Fruit fly (Drosophila melanogaster) whole organism, embryonic: ENCODE results near the gene cac.

ENCODE experiments used
- Atf3 ChIP-seq: fragments of 200-800 bp; sonication (Bioruptor generic); optimal IDR thresholded peaks from 3 replicates; lab custom pipeline; 2016; ENCODE audit warnings: missing biosample characterization, missing genetic modification characterization
- CG10565 ChIP-seq: fragments of 200-800 bp; sonication (Bioruptor generic); optimal IDR thresholded peaks from 3 replicates; lab custom pipeline; 2016; ENCODE audit warnings: missing biosample characterization, mild to moderate bottlenecking, missing genetic modification characterization
- CG11456 ChIP-seq: fragments of 200-800 bp; sonication (Bioruptor generic); IDR thresholded peaks from 3 replicates; pipeline ENCODE4 v1.3.6; 2022; ENCODE audit warnings: missing biosample characterization, missing genetic modification characterization
- CG1233 ChIP-seq: fragments of 200-800 bp; sonication (Bioruptor generic); optimal IDR thresholded peaks from 4 replicates; lab custom pipeline; 2018; ENCODE audit warnings: missing biosample characterization, mild to moderate bottlenecking, missing genetic modification characterization
- CG14014 ChIP-seq: fragments of 200-800 bp; sonication (Bioruptor generic); IDR thresholded peaks from 2 replicates; pipeline ENCODE4 v1.3.6; 2022; ENCODE audit warnings: missing biosample characterization, missing genetic modification characterization
- CG14860 ChIP-seq: fragments of 200-800 bp; sonication (Bioruptor generic); IDR thresholded peaks from 3 replicates; pipeline ENCODE4 v1.3.6; 2022; ENCODE audit warnings: missing biosample characterization, missing genetic modification characterization; ENCODE audit not compliant: partially characterized antibody
- CG1647 ChIP-seq: fragments of 200-800 bp; sonication (Bioruptor generic); optimal IDR thresholded peaks from 3 replicates; lab custom pipeline; 2016; ENCODE audit warnings: missing biosample characterization, missing genetic modification characterization
- CG18011 ChIP-seq: fragments of 200-800 bp; sonication (Bioruptor generic); optimal IDR thresholded peaks from 2 replicates; lab custom pipeline; 2017; ENCODE audit warnings: missing biosample characterization, missing genetic modification characterization, mild to moderate bottlenecking, moderate library complexity, missing genotype
- CG18619 ChIP-seq: fragments of 200-800 bp; sonication (Bioruptor generic); optimal IDR thresholded peaks from 3 replicates; lab custom pipeline; 2017; ENCODE audit warnings: missing biosample characterization, mild to moderate bottlenecking, missing genetic modification characterization
- CG2116 ChIP-seq: fragments of 200-800 bp; sonication (Bioruptor generic); optimal IDR thresholded peaks from 3 replicates; lab custom pipeline; 2018; ENCODE audit warnings: missing biosample characterization, mild to moderate bottlenecking, missing genetic modification characterization
- CG30020 ChIP-seq: fragments of 200-800 bp; optimal IDR thresholded peaks from 2 replicates; lab custom pipeline; 2019; ENCODE audit warnings: missing biosample characterization, mild to moderate bottlenecking, missing genetic modification characterization, moderate library complexity
- CG34224 ChIP-seq: fragments of 200-800 bp; sonication (Bioruptor generic); IDR thresholded peaks from 3 replicates; pipeline ENCODE4 v1.3.6; 2022; ENCODE audit warnings: missing biosample characterization, missing genetic modification characterization; ENCODE audit not compliant: partially characterized antibody
- CG3847 ChIP-seq: fragments of 200-800 bp; sonication (Bioruptor generic); IDR thresholded peaks from 2 replicates; pipeline ENCODE4 v1.3.6; 2022; ENCODE audit warnings: missing biosample characterization, missing genetic modification characterization
- CG3995 ChIP-seq: fragments of 200-800 bp; sonication (Bioruptor generic); optimal IDR thresholded peaks from 3 replicates; lab custom pipeline; 2016; ENCODE audit warnings: missing biosample characterization, missing genetic modification characterization
- CG4424 ChIP-seq: fragments of 200-800 bp; sonication (Bioruptor generic); optimal IDR thresholded peaks from 3 replicates; lab custom pipeline; 2016; ENCODE audit warnings: missing biosample characterization, missing genetic modification characterization
- CG6175 ChIP-seq: fragments of 200-800 bp; sonication (Bioruptor generic); IDR thresholded peaks from 3 replicates; pipeline ENCODE4 v1.3.6; 2022; ENCODE audit warnings: missing biosample characterization, missing genetic modification characterization
- CG7372 ChIP-seq: fragments of 200-800 bp; sonication (Bioruptor generic); IDR thresholded peaks from 2 replicates; pipeline ENCODE4 v1.3.6; 2022; ENCODE audit warnings: missing biosample characterization, missing genetic modification characterization
- CG7987 ChIP-seq: fragments of 200-800 bp; sonication (Bioruptor generic); optimal IDR thresholded peaks from 2 replicates; lab custom pipeline; 2018; ENCODE audit warnings: missing biosample characterization, mild to moderate bottlenecking, missing genetic modification characterization, moderate library complexity
- CG8359 ChIP-seq: fragments of 200-800 bp; sonication (Bioruptor generic); optimal IDR thresholded peaks from 2 replicates; lab custom pipeline; 2017; ENCODE audit warnings: missing biosample characterization, mild to moderate bottlenecking, missing genetic modification characterization, borderline replicate concordance
- CkIIα-i1 ChIP-seq: fragments of 200-800 bp; sonication (Bioruptor generic); IDR thresholded peaks from 2 replicates; pipeline ENCODE4 v1.3.6; 2022; ENCODE audit warnings: missing biosample characterization, missing genetic modification characterization
- CrebB ChIP-seq: fragments of 200-800 bp; sonication (Bioruptor generic); optimal IDR thresholded peaks from 3 replicates; lab custom pipeline; 2018; ENCODE audit warnings: missing biosample characterization, mild to moderate bottlenecking, missing genetic modification characterization
- Ets65A ChIP-seq: fragments of 200-800 bp; sonication (Bioruptor generic); peaks from one replicate; lab custom pipeline; 2016; ENCODE audit warnings: missing biosample characterization, missing genetic modification characterization
- Fer3 ChIP-seq: fragments of 200-800 bp; sonication (Bioruptor generic); optimal IDR thresholded peaks from 2 replicates; lab custom pipeline; 2018; ENCODE audit warnings: missing biosample characterization, mild to moderate bottlenecking, missing genetic modification characterization, moderate library complexity
- GATAe ChIP-seq: fragments of 200-800 bp; sonication (Bioruptor generic); conservative IDR thresholded peaks from 2 replicates; pipeline ENCODE4 v1.3.6; 2022; ENCODE audit warnings: missing biosample characterization, missing genetic modification characterization
- HLH4C ChIP-seq: fragments of 200-800 bp; sonication (Bioruptor generic); IDR thresholded peaks from 3 replicates; pipeline ENCODE4 v1.3.6; 2022; ENCODE audit warnings: missing biosample characterization, missing genetic modification characterization; ENCODE audit not compliant: partially characterized antibody
- Hey ChIP-seq: fragments of 200-800 bp; sonication (Bioruptor generic); optimal IDR thresholded peaks from 3 replicates; lab custom pipeline; 2018; ENCODE audit warnings: missing biosample characterization, mild to moderate bottlenecking, missing genetic modification characterization
- HmgD ChIP-seq: fragments of 200-800 bp; sonication (Bioruptor generic); optimal IDR thresholded peaks from 3 replicates; lab custom pipeline; 2016; ENCODE audit warnings: missing biosample characterization, missing genetic modification characterization
- Hsf ChIP-seq: fragments of 200-800 bp; sonication (Bioruptor generic); optimal IDR thresholded peaks from 3 replicates; lab custom pipeline; 2016; ENCODE audit warnings: missing biosample characterization, missing genetic modification characterization
- Kr ChIP-seq: fragments of 200-800 bp; sonication (Bioruptor generic); optimal IDR thresholded peaks from 2 replicates; lab custom pipeline; 2017; ENCODE audit warnings: missing biosample characterization, mild to moderate bottlenecking, missing genetic modification characterization
- NC2α ChIP-seq: fragments of 200-800 bp; sonication (Bioruptor generic); optimal IDR thresholded peaks from 2 replicates; lab custom pipeline; 2016; ENCODE audit warnings: missing biosample characterization, missing genetic modification characterization
- NFAT ChIP-seq: fragments of 200-800 bp; sonication (Bioruptor generic); IDR thresholded peaks from 2 replicates; pipeline ENCODE4 v1.3.6; 2022; ENCODE audit warnings: missing biosample characterization, missing genetic modification characterization
- Rx ChIP-seq: fragments of 200-800 bp; sonication (Bioruptor generic); IDR thresholded peaks from 2 replicates; pipeline ENCODE4 v1.3.6; 2022; ENCODE audit warnings: missing biosample characterization, missing genetic modification characterization
- Sox100B ChIP-seq: fragments of 200-800 bp; sonication (Bioruptor generic); optimal IDR thresholded peaks from 3 replicates; lab custom pipeline; 2018; ENCODE audit warnings: missing biosample characterization, mild to moderate bottlenecking, missing genetic modification characterization
- cad ChIP-seq: fragments of >200 bp; optimal IDR thresholded peaks from 2 replicates; lab custom pipeline; 2017; ENCODE audit warnings: missing biosample characterization, missing genetic modification characterization
- cas ChIP-seq: fragments of 200-800 bp; sonication (Bioruptor generic); IDR thresholded peaks from 2 replicates; pipeline ENCODE4 v1.3.6; 2022; ENCODE audit warnings: missing biosample characterization, missing genetic modification characterization
- crol ChIP-seq: fragments of 200-800 bp; sonication (Bioruptor generic); IDR thresholded peaks from 2 replicates; pipeline ENCODE4 v1.3.6; 2022; ENCODE audit warnings: missing biosample characterization, missing genetic modification characterization
- dpn ChIP-seq, 2 experiments: fragments of 200-800 bp; sonication (Bioruptor generic); optimal IDR thresholded peaks; 3 replicates each; lab custom pipeline; 2016; ENCODE audit warnings: missing biosample characterization in 2 of 2, missing genetic modification characterization in 2 of 2
- exex ChIP-seq: fragments of 200-800 bp; sonication (Bioruptor generic); optimal IDR thresholded peaks from 4 replicates; lab custom pipeline; 2018; ENCODE audit warnings: missing biosample characterization, mild to moderate bottlenecking, missing genetic modification characterization, moderate library complexity
- kni ChIP-seq: fragments of 200-800 bp; sonication (Bioruptor generic); optimal IDR thresholded peaks from 3 replicates; lab custom pipeline; 2017; ENCODE audit warnings: mild to moderate bottlenecking, missing biosample characterization, missing genetic modification reagents, missing genetic modification characterization
- nmo ChIP-seq: fragments of 200-800 bp; sonication (Bioruptor generic); optimal IDR thresholded peaks from 2 replicates; lab custom pipeline; 2018; ENCODE audit warnings: missing biosample characterization, mild to moderate bottlenecking, missing genetic modification characterization, moderate library complexity
- odd ChIP-seq: fragments of 200-800 bp; sonication (Bioruptor generic); optimal IDR thresholded peaks from 2 replicates; lab custom pipeline; 2017; ENCODE audit warnings: missing biosample characterization, mild to moderate bottlenecking, missing genetic modification characterization
- seq ChIP-seq: fragments of 200-800 bp; sonication (Bioruptor generic); IDR thresholded peaks from 2 replicates; pipeline ENCODE4 v1.3.6; 2022; ENCODE audit warnings: missing biosample characterization, missing genetic modification characterization
- so ChIP-seq: fragments of 200-800 bp; sonication (Bioruptor generic); IDR thresholded peaks from 3 replicates; pipeline ENCODE4 v1.3.6; 2022; ENCODE audit warnings: missing biosample characterization, missing genetic modification characterization
- tup ChIP-seq: fragments of 200-800 bp; sonication (Bioruptor generic); optimal IDR thresholded peaks from 2 replicates; lab custom pipeline; 2016; ENCODE audit warnings: missing biosample characterization, mild to moderate bottlenecking, missing genetic modification characterization, moderate library complexity
- zen2 ChIP-seq: fragments of 200-800 bp; sonication (Bioruptor generic); IDR thresholded peaks from 3 replicates; pipeline ENCODE4 v1.3.6; 2022; ENCODE audit warnings: missing biosample characterization, missing genetic modification characterization; ENCODE audit not compliant: partially characterized antibody
- zfh1 ChIP-seq: fragments of 200-800 bp; sonication (Bioruptor generic); IDR thresholded peaks from 3 replicates; pipeline ENCODE4 v1.3.6; 2022; ENCODE audit warnings: missing biosample characterization, missing genetic modification characterization

cac gene

DNA sequence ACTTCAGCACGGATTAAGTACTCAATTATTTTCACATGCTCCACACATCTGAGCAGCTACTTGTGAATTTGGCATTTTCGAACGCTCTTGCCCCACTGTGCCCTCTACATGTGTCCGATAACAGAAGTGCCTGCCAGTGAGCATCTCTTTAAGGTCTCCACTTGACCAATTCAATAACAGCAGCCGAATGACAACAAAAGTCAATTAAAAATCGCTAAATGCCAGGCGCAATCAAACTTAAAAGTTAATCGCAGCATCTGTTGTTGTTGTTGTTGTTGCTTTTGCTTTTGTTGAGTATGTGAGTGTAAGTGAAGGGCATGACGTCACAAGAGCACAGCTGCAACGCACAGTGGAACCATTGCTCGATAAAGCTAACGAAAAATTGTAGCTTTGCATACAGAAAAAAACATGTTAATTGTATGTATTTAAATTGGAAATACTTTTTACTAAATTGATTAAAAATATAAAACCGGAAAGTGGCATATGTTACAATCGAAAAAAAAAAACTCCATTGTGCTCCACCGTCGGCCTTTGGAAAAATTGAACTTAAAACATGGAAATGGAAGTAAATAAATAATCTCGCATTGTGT is 30.0 kb upstream of the cac start (continued):
- no peak for TF ChIP-seq CG30020 (tag; lab: Kevin White, UChicago)
- TF ChIP-seq HLH4C (GFP tag; lab: Robert Waterston, UW): no peak
- no peak for TF ChIP-seq zen2
- peak in 1 of 2 experiments; percentile 2 for TF ChIP-seq dpn (GFP tag; optimal IDR thresholded peaks at IDR 0.05; lab: Kevin White, UChicago)
- TF ChIP-seq exex (tag; lab: Kevin White, UChicago): peak; percentile 2
- TF ChIP-seq Sox100B: peak; percentile 3
- TF ChIP-seq cad: no peak
- TF ChIP-seq nmo (GFP tag; lab: Kevin White, UChicago): peak; percentile 22
- peak; percentile 21 for TF ChIP-seq CG4424 (GFP tag; lab: Kevin White, UChicago)
- no peak for TF ChIP-seq cas (GFP tag; lab: Robert Waterston, UW)
- no peak for TF ChIP-seq CG18619 (GFP tag; lab: Kevin White, UChicago)
- no peak for TF ChIP-seq CG14860 (GFP tag; lab: Robert Waterston, UW)
- TF ChIP-seq CrebB (tag; lab: Kevin White, UChicago): no peak
- no peak for TF ChIP-seq kni (GFP tag; lab: Kevin White, UChicago)

DNA sequence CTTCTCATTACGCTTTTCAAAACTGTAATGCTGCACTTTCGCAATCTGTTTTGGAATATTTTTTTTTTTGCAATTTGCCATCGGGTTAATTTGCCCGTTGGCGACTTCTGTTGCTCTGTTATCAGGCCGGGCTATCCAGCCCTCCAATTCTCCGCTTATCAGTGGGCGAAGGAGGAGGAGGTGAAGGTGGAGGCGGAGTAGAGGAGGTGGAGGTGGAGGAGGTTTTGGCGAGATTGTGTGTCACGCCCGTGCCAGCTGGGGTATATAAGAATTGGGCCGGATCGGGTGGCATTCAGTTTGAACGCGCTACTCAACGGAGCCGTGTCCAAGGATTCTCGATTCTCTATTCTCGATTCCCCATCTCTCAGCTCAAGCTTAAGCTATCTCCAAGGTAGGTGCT is 29.2 kb upstream of the cac start:
- TF ChIP-seq so (GFP tag; lab: Robert Waterston, UW) (no peak), NC2α (GFP tag; lab: Kevin White, UChicago) (no peak), NFAT (0 out of 2 replicates have a peak, but pooled peaks have one; percentile 10), CG11456 (GFP tag; lab: Robert Waterston, UW) (no peak), CG6175 (GFP tag; lab: Robert Waterston, UW) (no peak), zfh1 (GFP tag; lab: Robert Waterston, UW) (no peak), CG1647 (no peak), Ets65A (GFP tag; lab: Kevin White, UChicago) (peak; percentile 42), crol (peak; percentile 78), CG14014 (GFP tag; lab: Robert Waterston, UW) (no peak), CG2116 (GFP tag; lab: Kevin White, UChicago) (no peak), CG7987 (GFP tag; lab: Kevin White, UChicago) (peak; percentile 20), Rx (GFP tag; lab: Robert Waterston, UW) (no peak), Fer3 (tag; lab: Kevin White, UChicago) (no peak), CG10565 (GFP tag; lab: Kevin White, UChicago) (no peak), CG18011 (GFP tag; lab: Kevin White, UChicago) (no peak), CG34224 (no peak), HmgD (no peak), CG3995 (GFP tag; lab: Kevin White, UChicago) (no peak), Atf3 (GFP tag; lab: Kevin White, UChicago) (no peak), tup (GFP tag; lab: Kevin White, UChicago) (no peak), CG8359 (no peak), seq (GFP tag; lab: Robert Waterston, UW) (no peak), Kr (no peak), CG7372 (no peak), GATAe (peak; percentile 78), CG3847 (GFP tag; lab: Robert Waterston, UW) (no peak), Hey (tag; lab: Kevin White, UChicago) (no peak), Hsf (GFP tag; lab: Kevin White, UChicago) (no peak), odd (no peak), CG1233 (GFP tag; lab: Kevin White, UChicago) (no peak), CkIIα-i1 (GFP tag; lab: Robert Waterston, UW) (no peak)
